Worm (Caenorhabditis elegans) whole organism, L2 larva: ENCODE measurements around the gene nfx-1.

ENCODE experiments used
- alr-1 ChIP-seq: fragments of 150-350 bp; optimal IDR thresholded peaks from 2 replicates; lab custom pipeline; 2014; ENCODE audit warnings: missing biosample characterization, missing genetic modification characterization
- aly-2 ChIP-seq: fragments of 150-350 bp; optimal IDR thresholded peaks from 2 replicates; lab custom pipeline; 2014; ENCODE audit warnings: missing biosample characterization, missing genetic modification characterization
- ceh-16 ChIP-seq: fragments of 150-350 bp; optimal IDR thresholded peaks from 2 replicates; lab custom pipeline; 2014; ENCODE audit warnings: missing biosample characterization, missing genetic modification characterization
- ceh-82 ChIP-seq: fragments of 150-350 bp; optimal IDR thresholded peaks from 2 replicates; lab custom pipeline; 2014; ENCODE audit warnings: missing biosample characterization, missing genetic modification characterization
- elt-1 ChIP-seq: fragments of 150-350 bp; optimal IDR thresholded peaks from 2 replicates; lab custom pipeline; 2014; ENCODE audit warnings: missing biosample characterization, missing genetic modification characterization
- elt-3 ChIP-seq: sonication (generic microtip); optimal IDR thresholded peaks from 2 replicates; lab custom pipeline; 2017; ENCODE audit warnings: missing biosample characterization, missing genetic modification characterization
- lin-39 ChIP-seq: fragments of 150-350 bp; optimal IDR thresholded peaks from 2 replicates; lab custom pipeline; 2014; ENCODE audit warnings: missing biosample characterization, missing genetic modification reagents, missing genetic modification characterization
- nhr-237 ChIP-seq: fragments of 150-350 bp; optimal IDR thresholded peaks from 2 replicates; lab custom pipeline; 2014; ENCODE audit warnings: missing biosample characterization, missing genetic modification characterization
- nhr-6 ChIP-seq: fragments of 150-350 bp; optimal IDR thresholded peaks from 2 replicates; lab custom pipeline; 2014; ENCODE audit warnings: missing biosample characterization, missing genetic modification characterization
- sma-3 ChIP-seq: sonication (generic microtip); optimal IDR thresholded peaks from 2 replicates; lab custom pipeline; 2016; ENCODE audit warnings: missing genetic modification reagents, missing genetic modification characterization, missing compliant biosample characterization
- snpc-4 ChIP-seq: fragments of 150-350 bp; optimal IDR thresholded peaks from 2 replicates; lab custom pipeline; 2014; ENCODE audit warnings: missing biosample characterization, missing genetic modification characterization
- unc-62 ChIP-seq: fragments of 150-350 bp; optimal IDR thresholded peaks from 2 replicates; lab custom pipeline; 2014; ENCODE audit warnings: missing biosample characterization, missing genetic modification reagents, missing genetic modification characterization
- ztf-4 ChIP-seq: fragments of 150-350 bp; optimal IDR thresholded peaks from 2 replicates; lab custom pipeline; 2014; ENCODE audit warnings: missing biosample characterization, missing genetic modification characterization

ce11 chrIII:6352459-6352858 is 22.7 kb upstream of the nfx-1 start:
- TF ChIP-seq sma-3 (no peak), aly-2 (tag; lab: Kevin White, UChicago) (no peak), unc-62 (GFP tag; lab: Kevin White, UChicago) (no peak), snpc-4 (tag; lab: Kevin White, UChicago) (no peak), elt-1 (tag; lab: Kevin White, UChicago) (no peak), ztf-4 (no peak), ceh-16 (tag; lab: Kevin White, UChicago) (no peak), nhr-6 (tag; lab: Kevin White, UChicago) (peak; percentile 18), ceh-82 (tag; lab: Kevin White, UChicago) (no peak), elt-3 (tag; lab: Kevin White, UChicago) (no peak), nhr-237 (no peak), alr-1 (tag; lab: Kevin White, UChicago) (no peak), lin-39 (no peak)
